Fruit fly (Drosophila melanogaster): ENCODE results near the gene CG11714.

The CG11714 gene

dm6 chr3L:11487327-11487973 lies 35.1 kb downstream of the CG11714 start, which contains the start of gene chrb (continued):
- TF ChIP-seq Dip2 (GFP tag; IDR thresholded peaks at IDR 0.05) (no peak), Awh (GFP tag; IDR thresholded peaks at IDR 0.05) (peak; percentile 75), CG34224 (GFP tag; IDR thresholded peaks at IDR 0.05; ENCODE audit: partially characterized antibody) (peak; percentile 77), corto (GFP tag; optimal IDR thresholded peaks at IDR 0.05) (no peak), chinmo (GFP tag; IDR thresholded peaks at IDR 0.05; ENCODE audit: partially characterized antibody) (peak; percentile 91; the same call in 2 of the 4 replicates), Stat92E (GFP tag; optimal IDR thresholded peaks at IDR 0.05) (peak in 1 of 3 experiments; percentile 74), mirr (GFP tag; optimal IDR thresholded peaks at IDR 0.05) (peak; percentile 50), cas (GFP tag; IDR thresholded peaks at IDR 0.05) (no peak), CG13424 (tag; optimal IDR thresholded peaks at IDR 0.05) (no peak), jumu (GFP tag; optimal IDR thresholded peaks at IDR 0.05) (peak; percentile 39), CG9727 (GFP tag; optimal IDR thresholded peaks at IDR 0.05) (peak; percentile 50), Spps (tag; optimal IDR thresholded peaks at IDR 0.05) (no peak), Chrac-16 (GFP tag; optimal IDR thresholded peaks at IDR 0.05) (no peak), dimm (GFP tag; IDR thresholded peaks at IDR 0.05) (no peak), CG12104 (GFP tag; optimal IDR thresholded peaks at IDR 0.05) (peak; percentile 25), CG8765 (GFP tag; IDR thresholded peaks at IDR 0.05) (no peak), CG2889 (GFP tag; IDR thresholded peaks at IDR 0.05) (no peak), ERR (GFP tag; optimal IDR thresholded peaks at IDR 0.05) (no peak), CTCF (GFP tag; optimal IDR thresholded peaks at IDR 0.05) (peak; percentile 37), CG31365 (tag; optimal IDR thresholded peaks at IDR 0.05) (peak; percentile 2), dmrt99B (tag; optimal IDR thresholded peaks at IDR 0.05) (peak; percentile 49), pros (GFP tag; optimal IDR thresholded peaks at IDR 0.05) (peak; percentile 84), toy (GFP tag; IDR thresholded peaks at IDR 0.05) (no peak), Vsx1 (GFP tag; optimal IDR thresholded peaks at IDR 0.05) (peak; percentile 47), exex (tag; optimal IDR thresholded peaks at IDR 0.05) (peak; percentile 31), BtbVII (GFP tag; optimal IDR thresholded peaks at IDR 0.05) (peak; percentile 83), ro (GFP tag; IDR thresholded peaks at IDR 0.05) (no peak), Sin3A (optimal IDR thresholded peaks at IDR 0.05) (no peak), oc (tag; optimal IDR thresholded peaks at IDR 0.05) (peak; percentile 77), CG3163 (GFP tag; optimal IDR thresholded peaks at IDR 0.05) (peak; percentile 99), CG8089 (GFP tag; optimal IDR thresholded peaks at IDR 0.05) (peak; percentile 35), lmd (GFP tag; IDR thresholded peaks at IDR 0.05) (peak; percentile 18; the same call in 1 of the 2 replicates), CG2875 (GFP tag; optimal IDR thresholded peaks at IDR 0.05) (peak; percentile 62), jigr1 (GFP tag; IDR thresholded peaks at IDR 0.05) (no peak), bab2 (GFP tag; optimal IDR thresholded peaks at IDR 0.05) (peak; percentile 17), CG10979 (tag; optimal IDR thresholded peaks at IDR 0.05) (peak; percentile 47), lola (GFP tag; optimal IDR thresholded peaks at IDR 0.05) (no peak), Rx (GFP tag; IDR thresholded peaks at IDR 0.05) (no peak), CG11093 (GFP tag; IDR thresholded peaks at IDR 0.05) (no peak; the same call in 2 of the 3 replicates), ttk (GFP tag; IDR thresholded peaks at IDR 0.05) (no peak), gsb-n (tag; optimal IDR thresholded peaks at IDR 0.05) (peak; percentile 69), CG9215 (GFP tag; IDR thresholded peaks at IDR 0.05) (no peak), CG10462 (GFP tag; optimal IDR thresholded peaks at IDR 0.05) (peak; percentile 35), Antp (GFP tag; optimal IDR thresholded peaks at IDR 0.05) (peak; percentile 58), zfh1 (GFP tag; IDR thresholded peaks at IDR 0.05) (0 out of 3 replicates have a peak, but pooled peaks have one; percentile 44), CG17829 (tag; optimal IDR thresholded peaks at IDR 0.05) (peak; percentile 80), Adf1 (GFP tag; IDR thresholded peaks at IDR 0.05) (peak; percentile 96), HmgD (GFP tag; optimal IDR thresholded peaks at IDR 0.05) (peak; percentile 81), slou (GFP tag; optimal IDR thresholded peaks at IDR 0.05) (no peak), Hey (tag; optimal IDR thresholded peaks at IDR 0.05) (no peak), danr (GFP tag; IDR thresholded peaks at IDR 0.05) (no peak)
